In genomic region chrII:10924669-10925068, ce11 we compare ENCODE assay signal across 6 worm cellular contexts.
A peak's percentile ranks its signal among the peaks of the same experiment; 100 is the strongest.
TF ChIP-seq lines count a peak whose summit lies in the region.

No protein-coding gene starts in this region.

TF ChIP-seq in whole organism, L1 larva, 84 proteins besides CTCF, POLR2A, EP300 and RAD21 (continues in another document):
- no peak for TF ChIP-seq C34B4.2 (tag; optimal IDR thresholded peaks at IDR 0.05; lab: Kevin White, UChicago)
- TF ChIP-seq nhr-77 (tag; optimal IDR thresholded peaks at IDR 0.05; lab: Kevin White, UChicago), result no peak
- no peak for TF ChIP-seq lsy-2 (tag; optimal IDR thresholded peaks at IDR 0.05; lab: Kevin White, UChicago)
- TF ChIP-seq ceh-88 (GFP tag; IDR thresholded peaks at IDR 0.05; lab: Robert Waterston, UW), result no peak
- TF ChIP-seq egl-13 (tag; optimal IDR thresholded peaks at IDR 0.05; lab: Kevin White, UChicago), result no peak
- no peak for TF ChIP-seq lin-13 (GFP tag; optimal IDR thresholded peaks at IDR 0.05; lab: Kevin White, UChicago)
- TF ChIP-seq alr-1 (tag; optimal IDR thresholded peaks at IDR 0.05; lab: Kevin White, UChicago; ENCODE audit: borderline replicate concordance), result no peak
- no peak for TF ChIP-seq mab-9 (GFP tag; IDR thresholded peaks at IDR 0.05; lab: Robert Waterston, UW)
- TF ChIP-seq snpc-4 (tag; optimal IDR thresholded peaks at IDR 0.05; lab: Kevin White, UChicago), result no peak
- peak; percentile 8 for TF ChIP-seq blmp-1 (tag; optimal IDR thresholded peaks at IDR 0.05; lab: Kevin White, UChicago)
- TF ChIP-seq irx-1 (tag; optimal IDR thresholded peaks at IDR 0.05; lab: Kevin White, UChicago), result no peak
- TF ChIP-seq nhr-11 (tag; optimal IDR thresholded peaks at IDR 0.05; lab: Kevin White, UChicago), result no peak
- TF ChIP-seq C16A3.4 (tag; optimal IDR thresholded peaks at IDR 0.05; lab: Kevin White, UChicago), result no peak
- TF ChIP-seq swsn-7 (tag; optimal IDR thresholded peaks at IDR 0.05; lab: Kevin White, UChicago), result no peak
- TF ChIP-seq ets-5 (GFP tag; IDR thresholded peaks at IDR 0.05; lab: Robert Waterston, UW), result no peak
- no peak for TF ChIP-seq fkh-8 (tag; optimal IDR thresholded peaks at IDR 0.05; lab: Kevin White, UChicago)

TF ChIP-seq in whole organism, L2 larva, 48 proteins besides CTCF, POLR2A, EP300 and RAD21:
- TF ChIP-seq gmeb-1 (tag; optimal IDR thresholded peaks at IDR 0.05; lab: Kevin White, UChicago), result peak; percentile 38
- TF ChIP-seq crh-2 (tag; optimal IDR thresholded peaks at IDR 0.05; lab: Kevin White, UChicago), result peak; percentile 63
- TF ChIP-seq sma-3 (GFP tag; optimal IDR thresholded peaks at IDR 0.05; lab: Kevin White, UChicago), result peak; percentile 59
- no peak for TF ChIP-seq nhr-10 (tag; optimal IDR thresholded peaks at IDR 0.05; lab: Kevin White, UChicago)
- TF ChIP-seq nhr-6 (tag; optimal IDR thresholded peaks at IDR 0.05; lab: Kevin White, UChicago), result no peak
- peak; percentile 96 for TF ChIP-seq fos-1 (tag; optimal IDR thresholded peaks at IDR 0.05; lab: Kevin White, UChicago)
- TF ChIP-seq nhr-21 (tag; optimal IDR thresholded peaks at IDR 0.05; lab: Kevin White, UChicago), result peak; percentile 17
- peak; percentile 82 for TF ChIP-seq sma-9 (GFP tag; optimal IDR thresholded peaks at IDR 0.05; lab: Kevin White, UChicago)
- TF ChIP-seq sma-9 (tag; optimal IDR thresholded peaks at IDR 0.05; lab: Kevin White, UChicago), result no peak
- no peak for TF ChIP-seq F13H6.1 (tag; optimal IDR thresholded peaks at IDR 0.05; lab: Kevin White, UChicago)
- peak in 1 of 2 experiments; percentile 36 for TF ChIP-seq lsy-2 (tag; optimal IDR thresholded peaks at IDR 0.05; lab: Kevin White, UChicago)

TF ChIP-seq in whole organism, L3 larva, 47 proteins besides CTCF, POLR2A, EP300 and RAD21:
- TF ChIP-seq nhr-43 (tag; optimal IDR thresholded peaks at IDR 0.05; lab: Kevin White, UChicago; ENCODE audit: poor library complexity, severe bottlenecking), result peak; percentile 24
- TF ChIP-seq R02D3.7 (tag; optimal IDR thresholded peaks at IDR 0.05; lab: Kevin White, UChicago), result no peak
- peak; percentile 73 for TF ChIP-seq jun-1 (tag; optimal IDR thresholded peaks at IDR 0.05; lab: Kevin White, UChicago)
- TF ChIP-seq skn-1 (tag; optimal IDR thresholded peaks at IDR 0.05; lab: Kevin White, UChicago), result peak; percentile 34
- TF ChIP-seq nhr-237 (tag; optimal IDR thresholded peaks at IDR 0.05; lab: Kevin White, UChicago), result no peak
- no peak for TF ChIP-seq nhr-28 (tag; optimal IDR thresholded peaks at IDR 0.05; lab: Kevin White, UChicago)
- TF ChIP-seq unc-39 (tag; optimal IDR thresholded peaks at IDR 0.05; lab: Kevin White, UChicago), result no peak
- peak; percentile 97 for TF ChIP-seq pqm-1 (tag; optimal IDR thresholded peaks at IDR 0.05; lab: Kevin White, UChicago)
- TF ChIP-seq elt-3 (tag; optimal IDR thresholded peaks at IDR 0.05; lab: Kevin White, UChicago), result peak; percentile 16 to 65 (median 18)
- TF ChIP-seq lsy-12 (tag; optimal IDR thresholded peaks at IDR 0.05; lab: Kevin White, UChicago), result peak; percentile 3
- peak; percentile 44 for TF ChIP-seq pha-4 (tag; optimal IDR thresholded peaks at IDR 0.05; lab: Kevin White, UChicago)
- peak; percentile 34 for TF ChIP-seq snpc-4 (tag; optimal IDR thresholded peaks at IDR 0.05; lab: Kevin White, UChicago)
- peak; percentile 93 for TF ChIP-seq elt-2 (tag; optimal IDR thresholded peaks at IDR 0.05; lab: Kevin White, UChicago)
- peak; percentile 2 for TF ChIP-seq nhr-25 (tag; optimal IDR thresholded peaks at IDR 0.05; lab: Kevin White, UChicago)

TF ChIP-seq in whole organism, L4 larva, 104 proteins besides CTCF, POLR2A, EP300 and RAD21 (continues in another document):
- TF ChIP-seq nhr-10 (tag; optimal IDR thresholded peaks at IDR 0.05; lab: Kevin White, UChicago), result peak; percentile 28
- peak; percentile 37 for TF ChIP-seq nhr-102 (tag; optimal IDR thresholded peaks at IDR 0.05; lab: Kevin White, UChicago)
- TF ChIP-seq mep-1 (tag; optimal IDR thresholded peaks at IDR 0.05; lab: Kevin White, UChicago), result peak; percentile 63
- no peak for TF ChIP-seq daf-12 (tag; optimal IDR thresholded peaks at IDR 0.05; lab: Kevin White, UChicago)
- peak; percentile 93 for TF ChIP-seq dve-1 (tag; optimal IDR thresholded peaks at IDR 0.05; lab: Kevin White, UChicago; ENCODE audit: insufficient read depth)
- peak; percentile 13; the same call in 1 of the 2 replicates for TF ChIP-seq lin-1 (GFP tag; IDR thresholded peaks at IDR 0.05; lab: Robert Waterston, UW)
- TF ChIP-seq hlh-30 (tag; optimal IDR thresholded peaks at IDR 0.05; lab: Kevin White, UChicago; ENCODE audit: insufficient read depth), result peak; percentile 78
- peak; percentile 33; the same call in 1 of the 2 replicates for TF ChIP-seq tra-1 (GFP tag; IDR thresholded peaks at IDR 0.05; lab: Robert Waterston, UW)
- peak; percentile 93 for TF ChIP-seq pqm-1 (tag; optimal IDR thresholded peaks at IDR 0.05; lab: Kevin White, UChicago)
- no peak for TF ChIP-seq ceh-20 (GFP tag; IDR thresholded peaks at IDR 0.05; lab: Robert Waterston, UW)
- TF ChIP-seq nhr-48 (tag; optimal IDR thresholded peaks at IDR 0.05; lab: Kevin White, UChicago), result peak; percentile 57
- TF ChIP-seq daf-16 (GFP tag; optimal IDR thresholded peaks at IDR 0.05; lab: Kevin White, UChicago), result no peak
- peak; percentile 98 for TF ChIP-seq daf-16 (tag; optimal IDR thresholded peaks at IDR 0.05; lab: Kevin White, UChicago)
- TF ChIP-seq F44E2.7 (GFP tag; IDR thresholded peaks at IDR 0.05; lab: Robert Waterston, UW), result no peak
- peak in 1 of 2 experiments; percentile 82 for TF ChIP-seq mdl-1 (tag; optimal IDR thresholded peaks at IDR 0.05; lab: Kevin White, UChicago)
- TF ChIP-seq lsy-2 (tag; optimal IDR thresholded peaks at IDR 0.05; lab: Kevin White, UChicago), result peak in 1 of 2 experiments; percentile 32
- peak; percentile 84 for TF ChIP-seq nhr-77 (tag; optimal IDR thresholded peaks at IDR 0.05; lab: Kevin White, UChicago)
- TF ChIP-seq saeg-2 (GFP tag; IDR thresholded peaks at IDR 0.05; lab: Robert Waterston, UW), result peak; percentile 21; the same call in 1 of the 2 replicates

TF ChIP-seq in whole organism, late embryonic, 69 proteins besides CTCF, POLR2A, EP300 and RAD21:
- TF ChIP-seq elt-2 (tag; optimal IDR thresholded peaks at IDR 0.05; lab: Kevin White, UChicago), result peak; percentile 84
- no peak for TF ChIP-seq ceh-22 (tag; optimal IDR thresholded peaks at IDR 0.05; lab: Kevin White, UChicago)
- no peak for TF ChIP-seq K02D7.2 (tag; optimal IDR thresholded peaks at IDR 0.05; lab: Kevin White, UChicago)
- no peak for TF ChIP-seq ceh-31 (tag; optimal IDR thresholded peaks at IDR 0.05; lab: Kevin White, UChicago)
- no peak for TF ChIP-seq dmd-4 (tag; optimal IDR thresholded peaks at IDR 0.05; lab: Kevin White, UChicago; ENCODE audit: borderline replicate concordance)
- TF ChIP-seq unc-55 (GFP tag; optimal IDR thresholded peaks at IDR 0.05; lab: Kevin White, UChicago), result no peak
- TF ChIP-seq fax-1 (tag; optimal IDR thresholded peaks at IDR 0.05; lab: Kevin White, UChicago), result no peak
- TF ChIP-seq C08G9.2 (tag; optimal IDR thresholded peaks at IDR 0.05; lab: Kevin White, UChicago), result no peak

TF ChIP-seq in whole organism, young adult, 124 proteins besides CTCF, POLR2A, EP300 and RAD21:
- TF ChIP-seq madf-10 (tag; optimal IDR thresholded peaks at IDR 0.05; lab: Kevin White, UChicago) (peak; percentile 9), tbx-9 (tag; optimal IDR thresholded peaks at IDR 0.05; lab: Kevin White, UChicago; ENCODE audit: borderline replicate concordance) (no peak), ztf-22 (GFP tag; optimal IDR thresholded peaks at IDR 0.05; lab: Kevin White, UChicago) (no peak), tbp1 (GFP tag; optimal IDR thresholded peaks at IDR 0.05; lab: Kevin White, UChicago) (no peak), mel-28 (tag; optimal IDR thresholded peaks at IDR 0.05; lab: Kevin White, UChicago; ENCODE audit: borderline replicate concordance) (no peak), nhr-80 (tag; optimal IDR thresholded peaks at IDR 0.05; lab: Kevin White, UChicago) (peak; percentile 83), F23B12.7 (tag; optimal IDR thresholded peaks at IDR 0.05; lab: Kevin White, UChicago; ENCODE audit: insufficient read depth) (peak; percentile 44), let-607 (tag; optimal IDR thresholded peaks at IDR 0.05; lab: Kevin White, UChicago) (no peak), zim-3 (tag; optimal IDR thresholded peaks at IDR 0.05; lab: Kevin White, UChicago) (no peak), xnd-1 (tag; optimal IDR thresholded peaks at IDR 0.05; lab: Kevin White, UChicago) (no peak), dpff-1 (tag; optimal IDR thresholded peaks at IDR 0.05; lab: Kevin White, UChicago) (no peak), snpc-4 (GFP tag; optimal IDR thresholded peaks at IDR 0.05; lab: Kevin White, UChicago) (no peak), snpc-4 (tag; optimal IDR thresholded peaks at IDR 0.05; lab: Kevin White, UChicago) (peak in 1 of 4 experiments; percentile 2), atf-7 (tag; optimal IDR thresholded peaks at IDR 0.05; lab: Kevin White, UChicago) (peak; percentile 50), cebp-1 (GFP tag; IDR thresholded peaks at IDR 0.05; lab: Robert Waterston, UW) (no peak), cebp-1 (tag; optimal IDR thresholded peaks at IDR 0.05; lab: Kevin White, UChicago) (peak; percentile 14), Y53G8AR.9 (GFP tag; conservative IDR thresholded peaks at IDR 0.05; lab: Robert Waterston, UW) (no peak), nhr-27 (tag; optimal IDR thresholded peaks at IDR 0.05; lab: Kevin White, UChicago) (no peak), C17E4.6 (GFP tag; IDR thresholded peaks at IDR 0.05; lab: Robert Waterston, UW) (no peak), F52B5.7 (tag; optimal IDR thresholded peaks at IDR 0.05; lab: Kevin White, UChicago) (no peak)
